Worm (Caenorhabditis elegans) whole organism, L1 larva: ENCODE measurements around the gene fbxb-50.

Experiments used
- C34B4.2 ChIP-seq: sonication (generic microtip); optimal IDR thresholded peaks from 2 replicates; lab custom pipeline; 2017; ENCODE audit warnings: mild to moderate bottlenecking, missing genetic modification characterization, missing compliant biosample characterization
- F16B12.6 ChIP-seq: fragments of 150-350 bp; optimal IDR thresholded peaks from 2 replicates; lab custom pipeline; 2014; ENCODE audit warnings: missing biosample characterization, missing genetic modification characterization
- Y116A8C.19 ChIP-seq: sonication (generic microtip); optimal IDR thresholded peaks from 2 replicates; lab custom pipeline; 2016; ENCODE audit warnings: missing compliant biosample characterization, missing genetic modification characterization, borderline replicate concordance
- alr-1 ChIP-seq: fragments of 200-800 bp; sonication (Bioruptor generic); optimal IDR thresholded peaks from 2 replicates; lab custom pipeline; 2018; ENCODE audit warnings: borderline replicate concordance, mild to moderate bottlenecking, missing genetic modification characterization, missing compliant biosample characterization
- ama-1 ChIP-seq: fragments of 150-350 bp; optimal IDR thresholded peaks from 2 replicates; lab custom pipeline; 2014
- ceh-63 ChIP-seq: fragments of 200-800 bp; sonication (Bioruptor generic); optimal IDR thresholded peaks from 2 replicates; lab custom pipeline; 2018; ENCODE audit warnings: mild to moderate bottlenecking, missing genetic modification characterization, missing compliant biosample characterization
- ceh-8 ChIP-seq: fragments of 200-800 bp; sonication (Bioruptor generic); optimal IDR thresholded peaks from 2 replicates; lab custom pipeline; 2018; ENCODE audit warnings: mild to moderate bottlenecking, missing genetic modification characterization, moderate library complexity, missing compliant biosample characterization
- ceh-82 ChIP-seq, 3 experiments: fragments of 150-350 bp in 1 of 3; sonication (generic microtip) in 2 of 3; optimal IDR thresholded peaks; 2 replicates each; lab custom pipeline; 2014 to 2017; ENCODE audit warnings: missing biosample characterization in 3 of 3, missing genetic modification characterization in 3 of 3
- ceh-88 ChIP-seq: fragments of 200-800 bp; sonication (Bioruptor generic); IDR thresholded peaks from 2 replicates; pipeline ENCODE4 v1.3.6; 2022; ENCODE audit warnings: missing genetic modification characterization, missing compliant biosample characterization
- ceh-90 ChIP-seq: sonication (generic microtip); optimal IDR thresholded peaks from 2 replicates; lab custom pipeline; 2016; ENCODE audit warnings: missing genetic modification characterization, missing compliant biosample characterization
- dpl-1 ChIP-seq, 3 experiments: fragments of 150-350 bp in 2 of 3; sonication (generic microtip) in 1 of 3; optimal IDR thresholded peaks; 2 replicates each; lab custom pipeline; 2014 to 2017; ENCODE audit warnings: missing biosample characterization in 3 of 3, missing genetic modification characterization in 3 of 3, missing genetic modification reagents in 3 of 3
- dsc-1 ChIP-seq: sonication (generic microtip); optimal IDR thresholded peaks from 2 replicates; lab custom pipeline; 2016; ENCODE audit warnings: mild to moderate bottlenecking, missing genetic modification characterization, missing compliant biosample characterization
- efl-1 ChIP-seq, 4 experiments: fragments of 150-350 bp; optimal IDR thresholded peaks in 3 of 4; peaks in 1 of 4; 1 replicate in 1 of 4; 2 replicates in 3 of 4; lab custom pipeline; 2014; ENCODE audit warnings: missing biosample characterization in 2 of 4, missing genetic modification characterization in 2 of 4, missing genetic modification reagents in 2 of 4
- egl-13 ChIP-seq: sonication (generic microtip); optimal IDR thresholded peaks from 2 replicates; lab custom pipeline; 2016; ENCODE audit warnings: missing genotype, missing genetic modification reagents, missing genetic modification characterization, missing compliant biosample characterization
- elt-2 ChIP-seq: sonication (generic microtip); optimal IDR thresholded peaks from 2 replicates; lab custom pipeline; 2016; ENCODE audit warnings: missing genetic modification characterization, mild to moderate bottlenecking, inconsistent platforms, missing compliant biosample characterization, missing genetic modification reagents
- fkh-4 ChIP-seq: sonication (generic microtip); optimal IDR thresholded peaks from 2 replicates; lab custom pipeline; 2016; ENCODE audit warnings: missing compliant biosample characterization, missing genetic modification characterization, borderline replicate concordance
- fkh-8 ChIP-seq: sonication (generic microtip); optimal IDR thresholded peaks from 2 replicates; lab custom pipeline; 2016; ENCODE audit warnings: mild to moderate bottlenecking, missing genetic modification characterization, missing compliant biosample characterization
- isw-1 ChIP-seq: fragments of 200-800 bp; sonication (Bioruptor generic); IDR thresholded peaks from 2 replicates; pipeline ENCODE4 v1.3.6; 2022; ENCODE audit warnings: missing genetic modification characterization, missing compliant biosample characterization
- jun-1 ChIP-seq: fragments of 150-350 bp; optimal IDR thresholded peaks from 2 replicates; lab custom pipeline; 2014; ENCODE audit warnings: missing biosample characterization, missing genetic modification reagents, missing genetic modification characterization
- lin-14 ChIP-seq: fragments of 200-800 bp; sonication (Bioruptor generic); optimal IDR thresholded peaks from 2 replicates; lab custom pipeline; 2018; ENCODE audit warnings: mild to moderate bottlenecking, missing genetic modification characterization, moderate library complexity, missing compliant biosample characterization
- lin-15B ChIP-seq: fragments of 150-350 bp; sonication (generic microtip); optimal IDR thresholded peaks from 3 replicates; lab custom pipeline; 2014; ENCODE audit warnings: missing biosample characterization, missing genetic modification characterization
- lin-35 ChIP-seq, 2 experiments: fragments of 150-350 bp; optimal IDR thresholded peaks; 2 replicates each; lab custom pipeline; 2014; ENCODE audit warnings: missing biosample characterization in 2 of 2, missing genetic modification characterization in 2 of 2, missing genetic modification reagents in 2 of 2
- mdl-1 ChIP-seq, 2 experiments: fragments of 150-350 bp; optimal IDR thresholded peaks; 2 replicates each; lab custom pipeline; 2014 to 2017; ENCODE audit warnings: missing biosample characterization in 2 of 2, missing genetic modification characterization in 2 of 2, inconsistent platforms in 1 of 2
- nhr-12 ChIP-seq: sonication (generic microtip); optimal IDR thresholded peaks from 2 replicates; lab custom pipeline; 2017; ENCODE audit warnings: missing biosample characterization, missing genetic modification characterization
- nhr-19 ChIP-seq: fragments of 200-800 bp; sonication (Bioruptor generic); conservative IDR thresholded peaks from 2 replicates; pipeline ENCODE4 v1.3.6; 2022; ENCODE audit warnings: missing genetic modification characterization, missing compliant biosample characterization
- nhr-76 ChIP-seq: sonication (generic microtip); optimal IDR thresholded peaks from 2 replicates; lab custom pipeline; 2017; ENCODE audit warnings: missing biosample characterization, missing genetic modification characterization
- nhr-77 ChIP-seq: fragments of 150-350 bp; optimal IDR thresholded peaks from 2 replicates; lab custom pipeline; 2014; ENCODE audit warnings: missing biosample characterization, missing genetic modification characterization
- pag-3 ChIP-seq: sonication (generic microtip); optimal IDR thresholded peaks from 2 replicates; lab custom pipeline; 2017; ENCODE audit warnings: missing genetic modification characterization, mild to moderate bottlenecking, missing compliant biosample characterization, antibody characterized with exemption, borderline replicate concordance; ENCODE audit not compliant: insufficient read depth
- snpc-4 ChIP-seq: fragments of 150-350 bp; optimal IDR thresholded peaks from 2 replicates; lab custom pipeline; 2014; ENCODE audit warnings: missing biosample characterization, missing genetic modification characterization
- sup-37 ChIP-seq: fragments of 200-800 bp; sonication (Bioruptor generic); optimal IDR thresholded peaks from 2 replicates; lab custom pipeline; 2018; ENCODE audit warnings: mild to moderate bottlenecking, missing genetic modification characterization, missing compliant biosample characterization
- tbx-2 ChIP-seq: sonication (generic microtip); optimal IDR thresholded peaks from 2 replicates; lab custom pipeline; 2016; ENCODE audit warnings: missing genetic modification characterization, missing compliant biosample characterization
- unc-130 ChIP-seq: fragments of 150-350 bp; optimal IDR thresholded peaks from 2 replicates; lab custom pipeline; 2017; ENCODE audit warnings: missing biosample characterization, missing genetic modification characterization, inconsistent platforms
- unc-86 ChIP-seq: sonication (generic microtip); optimal IDR thresholded peaks from 2 replicates; lab custom pipeline; 2016; ENCODE audit warnings: missing genetic modification characterization, missing compliant biosample characterization
- unc-98 ChIP-seq: fragments of 200-800 bp; sonication (Bioruptor generic); IDR thresholded peaks from 2 replicates; pipeline ENCODE4 v1.3.6; 2022; ENCODE audit warnings: missing genetic modification characterization, missing compliant biosample characterization
- xbp-1 ChIP-seq: sonication (generic microtip); optimal IDR thresholded peaks from 2 replicates; lab custom pipeline; 2016; ENCODE audit warnings: missing genetic modification characterization, missing compliant biosample characterization
- zag-1 ChIP-seq: fragments of 150-350 bp; optimal IDR thresholded peaks from 2 replicates; lab custom pipeline; 2014; ENCODE audit warnings: missing biosample characterization, missing genetic modification characterization
- ztf-4 ChIP-seq: fragments of 150-350 bp; optimal IDR thresholded peaks from 2 replicates; lab custom pipeline; 2014; ENCODE audit warnings: missing biosample characterization, missing genetic modification characterization

Gene fbxb-50

DNA sequence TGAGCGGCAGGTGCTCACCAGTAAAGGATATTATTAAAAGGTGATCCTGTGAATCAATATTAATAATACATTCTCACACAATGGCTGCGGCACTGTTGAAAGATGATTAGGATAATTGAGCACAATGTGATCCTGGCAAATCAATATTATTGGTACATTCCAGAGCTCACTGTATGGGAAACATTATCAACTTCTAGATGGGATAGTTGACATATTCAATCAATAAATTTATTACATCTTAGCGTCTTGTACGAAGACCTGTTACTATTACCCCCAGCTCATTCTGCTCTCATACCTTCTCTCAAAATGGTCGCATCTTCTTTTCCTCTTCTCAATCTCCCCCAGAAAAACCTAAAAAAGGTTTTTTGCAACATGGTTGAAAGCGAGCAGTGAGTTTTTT is 12.0 kb downstream of the fbxb-50 start, which contains the start of gene fbxb-49:
fbxb-49 (plus strand) TSS at position 301 of the 400 bp plus-strand sequence.
- TF ChIP-seq lin-14 (GFP tag; lab: Kevin White, UChicago): no peak
- no peak for TF ChIP-seq tbx-2 (tag; lab: Kevin White, UChicago)
- no peak for TF ChIP-seq C34B4.2 (tag; lab: Kevin White, UChicago)
- TF ChIP-seq elt-2 (tag; lab: Kevin White, UChicago): no peak
- TF ChIP-seq egl-13 (tag; lab: Kevin White, UChicago): no peak
- TF ChIP-seq nhr-77: no peak
- TF ChIP-seq ama-1: no peak

DNA sequence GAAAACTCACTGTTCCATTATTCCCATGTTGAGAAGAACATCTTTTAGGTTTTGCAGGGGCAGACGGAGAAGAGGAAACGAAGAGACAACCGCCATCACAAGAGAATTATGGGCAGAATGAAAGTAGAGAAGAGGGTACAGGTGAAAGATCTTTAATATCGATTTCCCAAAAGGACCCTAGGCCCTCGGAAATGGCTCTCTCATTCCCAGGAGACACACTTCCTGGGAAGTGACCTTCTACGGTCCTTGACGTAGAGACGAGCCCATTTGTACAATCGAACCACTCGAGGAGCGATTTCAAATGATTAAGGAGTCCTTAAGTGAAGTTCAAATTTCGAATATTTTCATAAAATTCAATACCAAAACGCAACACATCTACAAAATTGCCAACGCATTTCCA is 14.8 kb downstream of the fbxb-50 start, which contains the start of gene fbxb-46:
fbxb-46 (minus strand) TSS at position 101 of the 400 bp plus-strand sequence.
- TF ChIP-seq tbx-2 (tag; lab: Kevin White, UChicago) (no peak), dsc-1 (tag; lab: Kevin White, UChicago) (no peak), ceh-8 (no peak), fkh-4 (no peak), zag-1 (tag; lab: Kevin White, UChicago) (no peak), lin-15B (tag; lab: Kevin White, UChicago) (no peak), Y116A8C.19 (tag; lab: Kevin White, UChicago) (no peak), C34B4.2 (tag; lab: Kevin White, UChicago) (no peak), ceh-90 (no peak), ceh-63 (GFP tag; lab: Kevin White, UChicago) (no peak), ceh-82 (tag; optimal IDR thresholded peaks at IDR 0.05; lab: Kevin White, UChicago) (no peak), ztf-4 (tag; lab: Kevin White, UChicago) (no peak), nhr-76 (tag; lab: Kevin White, UChicago) (no peak), F16B12.6 (no peak), isw-1 (no peak)

DNA sequence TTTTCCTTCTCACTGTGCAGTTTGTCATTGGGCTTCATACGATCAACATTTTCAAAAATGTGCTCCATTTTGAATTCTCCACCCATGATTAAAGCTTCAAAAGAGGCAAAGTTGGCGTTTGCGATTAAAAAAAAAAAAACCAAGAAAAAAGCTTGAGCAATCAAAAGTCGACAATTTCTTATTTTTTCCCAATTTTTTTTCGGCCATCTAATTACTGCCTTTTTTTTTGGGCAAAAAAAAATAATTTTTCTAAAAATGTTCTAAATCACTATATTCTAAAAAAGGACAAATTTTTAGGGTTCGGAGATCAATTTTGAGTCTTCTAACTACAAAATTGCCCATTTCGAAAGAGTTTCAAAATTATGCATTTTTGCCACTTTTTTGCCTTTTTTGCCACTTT is 19.8 kb downstream of the fbxb-50 start, which contains the start of gene K05F6.10:
K05F6.10 (minus strand) TSS at position 101 of the 400 bp plus-strand sequence.
- TF ChIP-seq pag-3 (no peak), isw-1 (no peak), xbp-1 (no peak), nhr-19 (GFP tag; lab: Robert Waterston, UW) (no peak), mdl-1 (tag; optimal IDR thresholded peaks at IDR 0.05; lab: Kevin White, UChicago) (no peak), fkh-8 (no peak), unc-130 (no peak), nhr-12 (tag; lab: Kevin White, UChicago) (no peak), ceh-82 (tag; optimal IDR thresholded peaks at IDR 0.05; lab: Kevin White, UChicago) (no peak), dpl-1 (GFP tag; optimal IDR thresholded peaks at IDR 0.05; lab: Kevin White, UChicago) (no peak), snpc-4 (no peak), lin-35 (GFP tag; optimal IDR thresholded peaks at IDR 0.05; lab: Kevin White, UChicago) (no peak), ceh-88 (GFP tag; lab: Robert Waterston, UW) (no peak), alr-1 (tag; lab: Kevin White, UChicago) (no peak), unc-86 (tag; lab: Kevin White, UChicago) (no peak), sup-37 (GFP tag; lab: Kevin White, UChicago) (no peak)

DNA sequence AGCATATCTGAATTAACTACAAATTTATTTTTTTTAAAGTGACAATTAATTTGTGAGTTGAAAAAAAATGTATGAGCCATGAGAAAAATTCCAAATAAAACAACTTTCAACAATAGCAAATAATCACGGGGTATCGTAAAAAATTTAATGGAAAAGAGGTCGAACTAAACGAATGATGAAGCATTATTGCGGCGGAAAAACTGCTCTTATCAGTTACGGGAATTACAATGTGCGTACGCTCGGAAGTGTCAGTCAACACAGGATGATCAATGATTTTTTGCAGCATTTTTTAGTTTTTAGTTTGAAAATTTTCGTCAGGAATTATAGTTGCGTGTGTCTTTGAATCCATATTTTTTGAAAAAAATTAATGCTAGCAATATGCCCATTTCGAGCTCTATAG is 20.5 kb downstream of the fbxb-50 start:
- TF ChIP-seq unc-98 (GFP tag; lab: Robert Waterston, UW): no peak
- no peak for TF ChIP-seq efl-1 (optimal IDR thresholded peaks at IDR 0.05; lab: Kevin White, UChicago)
- peak in 1 of 2 experiments; percentile 16 for TF ChIP-seq efl-1 (GFP tag; optimal IDR thresholded peaks at IDR 0.05 in 1 of 2; lab: Kevin White, UChicago)
- peak; percentile 12 for TF ChIP-seq jun-1 (tag; lab: Kevin White, UChicago)
- peak; percentile 73 for TF ChIP-seq elt-2 (tag; lab: Kevin White, UChicago)
- peak in 1 of 2 experiments; percentile 29 for TF ChIP-seq lin-35 (GFP tag; optimal IDR thresholded peaks at IDR 0.05; lab: Kevin White, UChicago)
